Worm (Caenorhabditis elegans) whole organism, young adult: ENCODE measurements around the gene F16G10.10.

Experiments
- B0261.1 ChIP-seq: sonication (generic microtip); optimal IDR thresholded peaks from 2 replicates; lab custom pipeline; 2016; ENCODE audit warnings: mild to moderate bottlenecking, missing genetic modification characterization, moderate library complexity, missing compliant biosample characterization
- F39B2.1 ChIP-seq: fragments of 200-800 bp; sonication (Bioruptor generic); IDR thresholded peaks from 2 replicates; pipeline ENCODE4 v1.3.6; 2022; ENCODE audit warnings: missing genetic modification reagents, missing genetic modification characterization, missing compliant biosample characterization
- F52B5.7 ChIP-seq: sonication (generic microtip); optimal IDR thresholded peaks from 2 replicates; lab custom pipeline; 2016; ENCODE audit warnings: mild to moderate bottlenecking, missing genetic modification characterization, missing compliant biosample characterization
- ama-1 ChIP-seq, 3 experiments: fragments of 150-350 bp in 1 of 3; sonication (generic microtip) in 2 of 3; optimal IDR thresholded peaks; 2 replicates each; lab custom pipeline; 2014 to 2018; ENCODE audit warnings: missing biosample characterization in 2 of 3, missing genetic modification characterization in 2 of 3, missing genetic modification reagents in 2 of 3
- ceh-79 ChIP-seq: sonication (generic microtip); optimal IDR thresholded peaks from 2 replicates; lab custom pipeline; 2017; ENCODE audit warnings: mild to moderate bottlenecking, missing genetic modification characterization, missing compliant biosample characterization
- hmg-20 ChIP-seq: fragments of 200-800 bp; sonication (Bioruptor generic); IDR thresholded peaks from 2 replicates; pipeline ENCODE4 v1.3.6; 2022; ENCODE audit warnings: missing genetic modification reagents, missing genetic modification characterization, missing compliant biosample characterization
- hrde-1 ChIP-seq: sonication (generic microtip); optimal IDR thresholded peaks from 2 replicates; lab custom pipeline; 2016; ENCODE audit warnings: missing genetic modification characterization, mild to moderate bottlenecking, missing compliant biosample characterization, moderate library complexity, missing genotype, missing genetic modification reagents, borderline replicate concordance
- lin-26 ChIP-seq: fragments of 200-800 bp; sonication (Bioruptor generic); IDR thresholded peaks from 2 replicates; pipeline ENCODE4 v1.3.6; 2022; ENCODE audit warnings: missing genetic modification reagents, missing genetic modification characterization, missing compliant biosample characterization
- lsy-27 ChIP-seq: sonication (generic microtip); optimal IDR thresholded peaks from 2 replicates; lab custom pipeline; 2017; ENCODE audit warnings: missing genetic modification characterization, mild to moderate bottlenecking, missing compliant biosample characterization, antibody characterized with exemption, missing genotype, borderline replicate concordance; ENCODE audit not compliant: insufficient read depth
- mcd-1 ChIP-seq: fragments of 200-800 bp; sonication (Bioruptor generic); IDR thresholded peaks from 2 replicates; pipeline ENCODE4 v1.3.6; 2022; ENCODE audit warnings: missing genetic modification reagents, missing genetic modification characterization, missing compliant biosample characterization
- nfya-1 ChIP-seq: sonication (generic microtip); optimal IDR thresholded peaks from 2 replicates; lab custom pipeline; 2017; ENCODE audit warnings: antibody characterized with exemption, missing compliant biosample characterization, missing genetic modification characterization, borderline replicate concordance; ENCODE audit not compliant: insufficient read depth
- snpc-1.3 ChIP-seq: sonication (generic microtip); optimal IDR thresholded peaks from 2 replicates; lab custom pipeline; 2017; ENCODE audit warnings: missing genetic modification characterization, mild to moderate bottlenecking, missing compliant biosample characterization, antibody characterized with exemption, moderate library complexity, missing genotype, missing genetic modification reagents; ENCODE audit not compliant: insufficient read depth
- unc-62 ChIP-seq: fragments of 150-350 bp; optimal IDR thresholded peaks from 2 replicates; lab custom pipeline; 2014; ENCODE audit warnings: missing biosample characterization, missing genetic modification reagents, missing genetic modification characterization

- TF ChIP-seq hmg-20 (GFP tag; lab: Robert Waterston, UW): no peak
- no peak for TF ChIP-seq lin-26 (GFP tag; lab: Robert Waterston, UW)
- no peak for TF ChIP-seq nfya-1
- TF ChIP-seq F52B5.7 (tag; lab: Kevin White, UChicago): no peak
- no peak for TF ChIP-seq ceh-79 (tag; lab: Kevin White, UChicago)
- TF ChIP-seq unc-62 (GFP tag; lab: Kevin White, UChicago): no peak
- TF ChIP-seq B0261.1 (tag; lab: Kevin White, UChicago): no peak
- TF ChIP-seq mcd-1 (GFP tag; lab: Robert Waterston, UW): no peak
- no peak for TF ChIP-seq ama-1 (optimal IDR thresholded peaks at IDR 0.05; lab: Kevin White, UChicago)
- no peak for TF ChIP-seq ama-1 (GFP tag; optimal IDR thresholded peaks at IDR 0.05; lab: Kevin White, UChicago)
- no peak for TF ChIP-seq snpc-1.3 (tag; lab: Kevin White, UChicago)
- no peak for TF ChIP-seq lsy-27 (tag; lab: Kevin White, UChicago)
- no peak for TF ChIP-seq hrde-1 (tag; lab: Kevin White, UChicago)
- TF ChIP-seq F39B2.1: no peak
These were observed 49.8 kb downstream of the F16G10.10 start for ce11 chrII:2340974-2341373.
